Worm (Caenorhabditis elegans): ENCODE results near the gene cts-1.
A peak's percentile ranks its signal among the peaks of the same experiment; 100 is the strongest.

cts-1 gene

ce11 chrIII:10216585-10217278, at the start of gene cts-1 (continued):
- TF ChIP-seq elt-2 (tag; optimal IDR thresholded peaks at IDR 0.05), result peak; percentile 82
- TF ChIP-seq swsn-7 (tag; optimal IDR thresholded peaks at IDR 0.05), result peak; percentile 73
- peak; percentile 64 for TF ChIP-seq ztf-4 (tag; optimal IDR thresholded peaks at IDR 0.05)
- TF ChIP-seq nhr-85 (tag), result peak; percentile 94
- TF ChIP-seq rnt-1 (tag; optimal IDR thresholded peaks at IDR 0.05), result peak; percentile 85
- TF ChIP-seq ceh-8 (GFP tag; optimal IDR thresholded peaks at IDR 0.05), result no peak
- peak; percentile 12 for TF ChIP-seq nhr-237 (tag; optimal IDR thresholded peaks at IDR 0.05)
- peak; percentile 25 for TF ChIP-seq pax-3 (tag; optimal IDR thresholded peaks at IDR 0.05)
- peak; percentile 43 for TF ChIP-seq F16B12.6 (tag; optimal IDR thresholded peaks at IDR 0.05)
- no peak for TF ChIP-seq unc-30 (tag; optimal IDR thresholded peaks at IDR 0.05)
- peak; percentile 59 for TF ChIP-seq irx-1 (tag; optimal IDR thresholded peaks at IDR 0.05)
- no peak for TF ChIP-seq tlp-1 (tag; optimal IDR thresholded peaks at IDR 0.05)
- TF ChIP-seq isw-1 (GFP tag; IDR thresholded peaks at IDR 0.05), result no peak
- no peak for TF ChIP-seq hlh-4 (tag; optimal IDR thresholded peaks at IDR 0.05)
- no peak for TF ChIP-seq nhr-12 (tag; optimal IDR thresholded peaks at IDR 0.05)
- peak; percentile 89 for TF ChIP-seq snu-23 (GFP tag; optimal IDR thresholded peaks at IDR 0.05)
- peak; percentile 92 for TF ChIP-seq nhr-71 (tag; optimal IDR thresholded peaks at IDR 0.05)
- peak; percentile 92 for TF ChIP-seq nhr-20 (tag; optimal IDR thresholded peaks at IDR 0.05)
- no peak for TF ChIP-seq ces-1 (GFP tag; optimal IDR thresholded peaks at IDR 0.05)
- peak; percentile 87 for TF ChIP-seq blmp-1 (tag; optimal IDR thresholded peaks at IDR 0.05)
- TF ChIP-seq zip-4 (GFP tag; optimal IDR thresholded peaks at IDR 0.05), result peak; percentile 14
- peak; percentile 79 for TF ChIP-seq nhr-90 (tag; optimal IDR thresholded peaks at IDR 0.05; ENCODE audit: poor library complexity)
- peak; percentile 12 for TF ChIP-seq aly-2 (tag; optimal IDR thresholded peaks at IDR 0.05)
- TF ChIP-seq lir-3 (tag; optimal IDR thresholded peaks at IDR 0.05; ENCODE audit: poor library complexity), result peak; percentile 66
- peak; percentile 84 for TF ChIP-seq C34B4.2 (tag; optimal IDR thresholded peaks at IDR 0.05)
- no peak for TF ChIP-seq nhr-84 (tag; optimal IDR thresholded peaks at IDR 0.05)
- TF ChIP-seq pag-3 (tag; optimal IDR thresholded peaks at IDR 0.05; ENCODE audit: borderline replicate concordance, insufficient read depth), result peak; percentile 47
- peak; percentile 28 to 94 for TF ChIP-seq mdl-1 (tag; optimal IDR thresholded peaks at IDR 0.05)
- peak; percentile 77 for TF ChIP-seq hpl-2 (GFP tag; optimal IDR thresholded peaks at IDR 0.05)
- TF ChIP-seq aha-1 (tag; optimal IDR thresholded peaks at IDR 0.05), result peak; percentile 21
- TF ChIP-seq unc-86 (tag; optimal IDR thresholded peaks at IDR 0.05), result no peak
- TF ChIP-seq nhr-47 (tag; optimal IDR thresholded peaks at IDR 0.05), result peak; percentile 76
- TF ChIP-seq lin-35 (GFP tag; optimal IDR thresholded peaks at IDR 0.05), result peak; percentile 69 to 82

- TF ChIP-seq lir-3 (tag; optimal IDR thresholded peaks at IDR 0.05; ENCODE audit: poor library complexity) (no peak), fkh-8 (tag; optimal IDR thresholded peaks at IDR 0.05) (peak; percentile 39)
Observed at ce11 chrIII:10261682-10262081, 45.2 kb upstream of the cts-1 start, which contains the start of gene bbs-5. bbs-5 (minus strand) TSS chrIII:10261782.

ce11 chrIII:10261256-10261655, 44.8 kb upstream of the cts-1 start:
- no peak for TF ChIP-seq aha-1 (tag; optimal IDR thresholded peaks at IDR 0.05)
- no peak for TF ChIP-seq pqm-1 (tag; optimal IDR thresholded peaks at IDR 0.05)

ce11 chrIII:10258641-10259040, 42.2 kb upstream of the cts-1 start, which contains the start of gene rip-1:
rip-1 (minus strand) TSS chrIII:10258741.
- TF ChIP-seq elt-2 (tag; optimal IDR thresholded peaks at IDR 0.05) (no peak), C34B4.2 (tag; optimal IDR thresholded peaks at IDR 0.05) (no peak), nhr-237 (tag; optimal IDR thresholded peaks at IDR 0.05) (no peak), lsy-2 (tag; optimal IDR thresholded peaks at IDR 0.05) (no peak), fkh-8 (tag; optimal IDR thresholded peaks at IDR 0.05) (no peak), nhr-85 (tag) (no peak), tlp-1 (tag; optimal IDR thresholded peaks at IDR 0.05) (no peak), xbp-1 (tag; optimal IDR thresholded peaks at IDR 0.05) (no peak), ztf-11 (tag; optimal IDR thresholded peaks at IDR 0.05) (no peak)

Measured in whole organism, L1 larva.